Worm (Caenorhabditis elegans): ENCODE results near the gene ssq-4.

- no peak for TF ChIP-seq scrt-1 (GFP tag; IDR thresholded peaks at IDR 0.05)
- TF ChIP-seq ama-1 (optimal IDR thresholded peaks at IDR 0.05) = no peak
- no peak for TF ChIP-seq flt-1 (GFP tag; IDR thresholded peaks at IDR 0.05)
- TF ChIP-seq B0310.2 (tag; optimal IDR thresholded peaks at IDR 0.05) = no peak
- no peak for TF ChIP-seq pes-1 (GFP tag; IDR thresholded peaks at IDR 0.05)
- TF ChIP-seq hmbx-1 (tag; optimal IDR thresholded peaks at IDR 0.05) = no peak
- no peak for TF ChIP-seq tbx-37 (GFP tag; conservative IDR thresholded peaks at IDR 0.05)
- TF ChIP-seq tbx-11 (GFP tag; IDR thresholded peaks at IDR 0.05) = no peak
- TF ChIP-seq ceh-13 (GFP tag; optimal IDR thresholded peaks at IDR 0.05) = no peak
These were observed 24.2 kb upstream of the ssq-4 start, which contains the start of gene str-162 for ce11 chrIV:4992089-4992488.

Measured in whole organism, early embryonic.